Worm (Caenorhabditis elegans) whole organism, L4 larva: ENCODE results near the gene tnt-2.

Source experiments
- D1046.2 ChIP-seq: fragments of 200-800 bp; sonication (Bioruptor generic); IDR thresholded peaks from 2 replicates; pipeline ENCODE4 v1.3.6; 2022; ENCODE audit warnings: missing genetic modification characterization, missing compliant biosample characterization
- T26A8.4 ChIP-seq: fragments of 200-800 bp; sonication (Bioruptor generic); IDR thresholded peaks from 2 replicates; pipeline ENCODE4 v1.3.6; 2022; ENCODE audit warnings: missing genetic modification characterization, missing compliant biosample characterization
- Y48G9A.11 ChIP-seq: fragments of 200-800 bp; sonication (Bioruptor generic); IDR thresholded peaks from 2 replicates; pipeline ENCODE4 v1.3.6; 2022; ENCODE audit warnings: missing genetic modification reagents, missing genetic modification characterization, missing compliant biosample characterization
- Y5F2A.4 ChIP-seq: fragments of 200-800 bp; sonication (Bioruptor generic); optimal IDR thresholded peaks from 2 replicates; lab custom pipeline; 2018; ENCODE audit warnings: mild to moderate bottlenecking, missing genetic modification characterization, missing compliant biosample characterization
- aha-1 ChIP-seq: fragments of 150-350 bp; peaks from one replicate; lab custom pipeline; 2014; ENCODE audit warnings: missing biosample characterization, missing genetic modification characterization
- aly-2 ChIP-seq: sonication (generic microtip); optimal IDR thresholded peaks from 2 replicates; lab custom pipeline; 2018; ENCODE audit warnings: missing biosample characterization, missing genetic modification characterization
- ceh-20 ChIP-seq: fragments of 200-800 bp; sonication (Bioruptor generic); IDR thresholded peaks from 2 replicates; pipeline ENCODE4 v1.3.6; 2022; ENCODE audit warnings: missing genetic modification reagents, missing genetic modification characterization, missing compliant biosample characterization
- ceh-62 ChIP-seq: sonication (generic microtip); optimal IDR thresholded peaks from 2 replicates; lab custom pipeline; 2017; ENCODE audit warnings: missing biosample characterization, missing genetic modification characterization
- cey-2 ChIP-seq: sonication (generic microtip); optimal IDR thresholded peaks from 3 replicates; lab custom pipeline; 2017; ENCODE audit warnings: missing genetic modification characterization, mild to moderate bottlenecking, missing compliant biosample characterization, antibody characterized with exemption, borderline replicate concordance; ENCODE audit not compliant: insufficient read depth
- ctbp-1 ChIP-seq: fragments of 200-800 bp; sonication (Bioruptor generic); IDR thresholded peaks from 2 replicates; pipeline ENCODE4 v1.3.6; 2022; ENCODE audit warnings: missing genetic modification reagents, missing genetic modification characterization, missing compliant biosample characterization
- daf-16 ChIP-seq, 3 experiments: sonication (generic microtip); optimal IDR thresholded peaks; 2 replicates each; lab custom pipeline; 2016 to 2017; ENCODE audit warnings: missing genetic modification characterization in 3 of 3, missing genetic modification reagents in 3 of 3, mild to moderate bottlenecking in 2 of 3, missing compliant biosample characterization in 2 of 3, missing biosample characterization in 1 of 3, moderate library complexity in 1 of 3
- dmd-6 ChIP-seq: fragments of 200-800 bp; sonication (Bioruptor generic); IDR thresholded peaks from 2 replicates; pipeline ENCODE4 v1.3.6; 2022; ENCODE audit warnings: missing genetic modification reagents, missing genetic modification characterization, missing compliant biosample characterization
- dmd-8 ChIP-seq: fragments of 200-800 bp; sonication (Bioruptor generic); IDR thresholded peaks from 2 replicates; pipeline ENCODE4 v1.3.6; 2022; ENCODE audit warnings: missing genetic modification characterization, missing compliant biosample characterization
- dve-1 ChIP-seq: sonication (generic microtip); optimal IDR thresholded peaks from 2 replicates; lab custom pipeline; 2017; ENCODE audit warnings: antibody characterized with exemption, mild to moderate bottlenecking, missing genetic modification characterization, missing compliant biosample characterization; ENCODE audit not compliant: insufficient read depth
- egl-43 ChIP-seq: fragments of 200-800 bp; sonication (Bioruptor generic); IDR thresholded peaks from 2 replicates; pipeline ENCODE4 v1.3.6; 2022; ENCODE audit warnings: missing genetic modification reagents, missing genetic modification characterization, missing compliant biosample characterization
- hlh-11 ChIP-seq: fragments of 200-800 bp; sonication (Bioruptor generic); optimal IDR thresholded peaks from 2 replicates; lab custom pipeline; 2018; ENCODE audit warnings: mild to moderate bottlenecking, missing genetic modification characterization, missing compliant biosample characterization
- lin-38 ChIP-seq: fragments of 200-800 bp; sonication (Bioruptor generic); IDR thresholded peaks from 2 replicates; pipeline ENCODE4 v1.3.6; 2022; ENCODE audit warnings: missing genetic modification reagents, missing genetic modification characterization, missing compliant biosample characterization
- nhr-11 ChIP-seq: fragments of 150-350 bp; optimal IDR thresholded peaks from 2 replicates; lab custom pipeline; 2014; ENCODE audit warnings: missing biosample characterization, missing genetic modification characterization
- nhr-111 ChIP-seq: fragments of 200-800 bp; sonication (Bioruptor generic); optimal IDR thresholded peaks from 2 replicates; lab custom pipeline; 2018; ENCODE audit warnings: mild to moderate bottlenecking, missing genetic modification characterization, missing compliant biosample characterization
- nhr-42 ChIP-seq: fragments of 200-800 bp; sonication (Bioruptor generic); IDR thresholded peaks from 2 replicates; pipeline ENCODE4 v1.3.6; 2022; ENCODE audit warnings: missing genetic modification characterization, missing compliant biosample characterization
- nhr-77 ChIP-seq: fragments of 150-350 bp; optimal IDR thresholded peaks from 2 replicates; lab custom pipeline; 2014; ENCODE audit warnings: missing biosample characterization, missing genetic modification characterization
- php-3 ChIP-seq: fragments of 200-800 bp; sonication (Bioruptor generic); IDR thresholded peaks from 2 replicates; pipeline ENCODE4 v1.3.6; 2022; ENCODE audit warnings: missing genetic modification reagents, missing genetic modification characterization, missing compliant biosample characterization
- pqm-1 ChIP-seq: sonication (generic microtip); optimal IDR thresholded peaks from 2 replicates; lab custom pipeline; 2017; ENCODE audit warnings: missing biosample characterization, missing genetic modification characterization
- rbr-2 ChIP-seq: sonication (generic microtip); optimal IDR thresholded peaks from 2 replicates; lab custom pipeline; 2016; ENCODE audit warnings: missing genotype, missing genetic modification characterization, missing compliant biosample characterization
- saeg-2 ChIP-seq: fragments of 200-800 bp; sonication (Bioruptor generic); IDR thresholded peaks from 2 replicates; pipeline ENCODE4 v1.3.6; 2022; ENCODE audit warnings: missing genetic modification reagents, missing genetic modification characterization, missing compliant biosample characterization
- snpc-1.2 ChIP-seq: fragments of 200-800 bp; sonication (Bioruptor generic); IDR thresholded peaks from 2 replicates; pipeline ENCODE4 v1.3.6; 2022; ENCODE audit warnings: missing genetic modification reagents, missing genetic modification characterization, missing compliant biosample characterization
- tra-1 ChIP-seq: fragments of 200-800 bp; sonication (Bioruptor generic); IDR thresholded peaks from 2 replicates; pipeline ENCODE4 v1.3.6; 2022; ENCODE audit warnings: missing genetic modification reagents, missing genetic modification characterization, missing compliant biosample characterization
- unc-62 ChIP-seq, 3 experiments: fragments of 150-350 bp in 1 of 3; sonication (generic microtip); optimal IDR thresholded peaks in 2 of 3; peaks in 1 of 3; 1 replicate in 1 of 3; 2 replicates in 2 of 3; lab custom pipeline; 2014 to 2017; ENCODE audit warnings: missing biosample characterization in 3 of 3, missing genetic modification characterization in 3 of 3, missing genetic modification reagents in 3 of 3, missing genotype in 1 of 3
- zfp-3 ChIP-seq: fragments of 200-800 bp; sonication (Bioruptor generic); conservative IDR thresholded peaks from 2 replicates; pipeline ENCODE4 v1.3.6; 2022; ENCODE audit warnings: missing genetic modification reagents, missing genetic modification characterization, missing compliant biosample characterization
- ztf-7 ChIP-seq: fragments of 150-350 bp; optimal IDR thresholded peaks from 2 replicates; lab custom pipeline; 2014; ENCODE audit warnings: missing biosample characterization, missing genetic modification characterization

Gene tnt-2

ce11 chrX:8712662-8713061 is 10.7 kb downstream of the tnt-2 start (continued):
- TF ChIP-seq ctbp-1 (GFP tag; lab: Robert Waterston, UW), result no peak
- peak; percentile 64; the same call in 1 of the 2 replicates for TF ChIP-seq tra-1 (GFP tag; lab: Robert Waterston, UW)

ce11 chrX:8711141-8711645 is 12.2 kb downstream of the tnt-2 start, which contains the start of gene F53A9.1:
TSS of gene F53A9.1 (plus strand) at chrX:8711595.
- TF ChIP-seq cey-2 (tag; lab: Kevin White, UChicago) (no peak), daf-16 (GFP tag; optimal IDR thresholded peaks at IDR 0.05; lab: Kevin White, UChicago) (no peak), daf-16 (tag; optimal IDR thresholded peaks at IDR 0.05; lab: Kevin White, UChicago) (peak; percentile 62), unc-62 (GFP tag; optimal IDR thresholded peaks at IDR 0.05 in 1 of 2; lab: Kevin White, UChicago) (peak in 1 of 2 experiments; percentile 75), unc-62 (tag; optimal IDR thresholded peaks at IDR 0.05; lab: Kevin White, UChicago) (no peak), Y48G9A.11 (no peak), T26A8.4 (GFP tag; lab: Robert Waterston, UW) (no peak), snpc-1.2 (GFP tag; lab: Robert Waterston, UW) (no peak), dve-1 (tag; lab: Kevin White, UChicago) (peak; percentile 38), Y5F2A.4 (GFP tag; lab: Kevin White, UChicago) (no peak)

ce11 chrX:8709424-8709823 is 13.9 kb downstream of the tnt-2 start, which contains the start of gene kreg-1:
TSS of gene kreg-1 (plus strand) at chrX:8709764.
- TF ChIP-seq dmd-6 (GFP tag; lab: Robert Waterston, UW) (peak; percentile 11; the same call in 1 of the 2 replicates), saeg-2 (GFP tag; lab: Robert Waterston, UW) (no peak), zfp-3 (no peak), pqm-1 (tag; lab: Kevin White, UChicago) (peak; percentile 32), php-3 (no peak)

- TF ChIP-seq ztf-7 (tag; lab: Kevin White, UChicago) (no peak), nhr-77 (tag; lab: Kevin White, UChicago) (no peak), zfp-3 (no peak), D1046.2 (GFP tag; lab: Robert Waterston, UW) (no peak), egl-43 (GFP tag; lab: Robert Waterston, UW) (no peak), lin-38 (no peak), rbr-2 (tag; lab: Kevin White, UChicago) (no peak), ceh-62 (no peak), ceh-20 (no peak), php-3 (no peak), nhr-111 (no peak), pqm-1 (tag; lab: Kevin White, UChicago) (no peak), aly-2 (tag; lab: Kevin White, UChicago) (no peak), nhr-11 (tag; lab: Kevin White, UChicago) (no peak), dmd-8 (GFP tag; lab: Robert Waterston, UW) (no peak)
Measured at ce11 chrX:8708053-8708452, 15.3 kb downstream of the tnt-2 start, which contains the start of gene F53A9.3. TSS of gene F53A9.3 (plus strand) at chrX:8708353.

- TF ChIP-seq aha-1 (tag; lab: Kevin White, UChicago), result peak; percentile 90
- TF ChIP-seq nhr-42 (GFP tag; lab: Robert Waterston, UW), result no peak
- TF ChIP-seq, all 104 proteins: peak for 1
Measured at ce11 chrX:8704830-8705229, 18.5 kb downstream of the tnt-2 start.

- TF ChIP-seq hlh-11 (tag; lab: Kevin White, UChicago), result no peak
- no peak for TF ChIP-seq D1046.2 (GFP tag; lab: Robert Waterston, UW)
Measured at ce11 chrX:8703664-8704356, 19.5 kb downstream of the tnt-2 start, which contains the start of gene jbts-14. TSS of gene jbts-14 (plus strand) at chrX:8704306.
